Fruit fly (Drosophila melanogaster) whole organism, wandering third instar larva: ENCODE results near the gene CG43400.

ENCODE experiments used
- Abd-B ChIP-seq: fragments of >200 bp; optimal IDR thresholded peaks from 2 replicates; lab custom pipeline; 2017; ENCODE audit warnings: missing biosample characterization, missing genetic modification characterization
- CrebA ChIP-seq: fragments of 200-800 bp; sonication (Bioruptor generic); optimal IDR thresholded peaks from 2 replicates; lab custom pipeline; 2016; ENCODE audit warnings: missing biosample characterization, mild to moderate bottlenecking, missing genetic modification characterization, borderline replicate concordance
- Dif ChIP-seq: fragments of 200-275, 200-300 bp; sonication (Bioruptor generic); optimal IDR thresholded peaks from 2 replicates; lab custom pipeline; 2018; ENCODE audit warnings: missing biosample characterization, missing genetic modification characterization; ENCODE audit not compliant: partially characterized antibody
- Mio ChIP-seq: sonication (Bioruptor generic); optimal IDR thresholded peaks from 2 replicates; lab custom pipeline; 2016; ENCODE audit warnings: missing biosample characterization, missing genetic modification characterization
- Myc ChIP-seq: fragments of >200 bp; optimal IDR thresholded peaks from 2 replicates; lab custom pipeline; 2017
- Rel ChIP-seq, 2 experiments: fragments of 200-800 bp; sonication (Bioruptor generic) in 1 of 2; optimal IDR thresholded peaks; 2 replicates in 1 of 2; 3 replicates in 1 of 2; lab custom pipeline; 2016 to 2019; ENCODE audit warnings: mild to moderate bottlenecking in 2 of 2, missing biosample characterization in 2 of 2, missing genetic modification characterization in 2 of 2, moderate library complexity in 1 of 2
- br ChIP-seq: fragments of 200-800 bp; sonication (Bioruptor generic); optimal IDR thresholded peaks from 2 replicates; lab custom pipeline; 2016; ENCODE audit warnings: missing biosample characterization, missing genetic modification characterization
- dl ChIP-seq, 2 experiments: fragments of 175-275, 200-275 bp in 1 of 2; fragments of 200-275 bp in 1 of 2; sonication (Bioruptor generic); optimal IDR thresholded peaks; lab custom pipeline; 2018; ENCODE audit warnings: mild to moderate bottlenecking in 2 of 2, missing biosample characterization in 2 of 2, missing genetic modification characterization in 2 of 2, moderate library complexity in 2 of 2; ENCODE audit not compliant: partially characterized antibody in 2 of 2, insufficient read depth in 1 of 2
- h ChIP-seq: fragments of 200-800 bp; sonication (Bioruptor generic); optimal IDR thresholded peaks from 3 replicates; lab custom pipeline; 2016; ENCODE audit warnings: missing biosample characterization, mild to moderate bottlenecking, missing genetic modification characterization
- jim ChIP-seq: fragments of 175-275, 200-325 bp; sonication (Bioruptor generic); optimal IDR thresholded peaks from 2 replicates; lab custom pipeline; 2016; ENCODE audit warnings: missing biosample characterization, mild to moderate bottlenecking, missing genetic modification characterization
- rgr ChIP-seq: fragments of 200-800 bp; sonication (Bioruptor generic); optimal IDR thresholded peaks from 3 replicates; lab custom pipeline; 2016; ENCODE audit warnings: missing biosample characterization, mild to moderate bottlenecking, missing genetic modification characterization
- sv ChIP-seq: fragments of 200-800 bp; sonication (Bioruptor generic); optimal IDR thresholded peaks from 3 replicates; lab custom pipeline; 2016; ENCODE audit warnings: missing biosample characterization, missing genetic modification characterization
- tai ChIP-seq: sonication (Bioruptor generic); optimal IDR thresholded peaks from 2 replicates; lab custom pipeline; 2016; ENCODE audit warnings: missing biosample characterization, missing genetic modification characterization
- woc ChIP-seq: sonication (Bioruptor generic); optimal IDR thresholded peaks from 2 replicates; lab custom pipeline; 2016; ENCODE audit warnings: missing biosample characterization, mild to moderate bottlenecking, missing genetic modification characterization

dm6 chr2L:8521724-8522309 lies 31.3 kb downstream of the CG43400 start, which contains the start of gene Acer:
- TF ChIP-seq dl (GFP tag; optimal IDR thresholded peaks at IDR 0.05; lab: Kevin White, UChicago; ENCODE audit: insufficient read depth in 1 of 2, partially characterized antibody in 2 of 2) (no peak), Abd-B (GFP tag; lab: Kevin White, UChicago) (no peak), woc (GFP tag; lab: Kevin White, UChicago) (no peak), tai (GFP tag; lab: Kevin White, UChicago) (no peak), rgr (no peak), Dif (GFP tag; lab: Kevin White, UChicago) (peak; percentile 51), jim (GFP tag; lab: Kevin White, UChicago) (no peak), h (peak; percentile 14), sv (no peak), Mio (GFP tag; lab: Kevin White, UChicago) (no peak), CrebA (GFP tag; lab: Kevin White, UChicago) (no peak), Myc (lab: Kevin White, UChicago) (no peak), Rel (GFP tag; optimal IDR thresholded peaks at IDR 0.05; lab: Kevin White, UChicago) (no peak), Rel (tag; optimal IDR thresholded peaks at IDR 0.05; lab: Kevin White, UChicago) (no peak), br (GFP tag; lab: Kevin White, UChicago) (no peak)
